Worm (Caenorhabditis elegans): ENCODE data around the gene M117.3.

M117.3 gene

ce11 chrIV:11855424-11855823 lies 33.4 kb downstream of the M117.3 start:
- no peak for TF ChIP-seq F44E2.7 (GFP tag; IDR thresholded peaks at IDR 0.05)
- peak in 1 of 2 experiments; percentile 92 for TF ChIP-seq unc-62 (GFP tag; optimal IDR thresholded peaks at IDR 0.05 in 1 of 2)
- no peak for TF ChIP-seq unc-62 (tag; optimal IDR thresholded peaks at IDR 0.05)

ce11 chrIV:11855900-11856660 lies 34.1 kb downstream of the M117.3 start, which contains the start of gene ech-2:
Gene ech-2, minus strand, starts transcription at chrIV:11856351.
- TF ChIP-seq gei-8 (GFP tag; optimal IDR thresholded peaks at IDR 0.05) = no peak
- TF ChIP-seq unc-39 (tag; optimal IDR thresholded peaks at IDR 0.05) = no peak
- TF ChIP-seq mxl-3 (GFP tag; optimal IDR thresholded peaks at IDR 0.05) = no peak
- no peak for TF ChIP-seq daf-19 (GFP tag; conservative IDR thresholded peaks at IDR 0.05)
- peak; percentile 94 for TF ChIP-seq aha-1 (tag)
- TF ChIP-seq nhr-10 (tag; optimal IDR thresholded peaks at IDR 0.05) = no peak
- no peak for TF ChIP-seq saeg-2 (GFP tag; IDR thresholded peaks at IDR 0.05)
- no peak for TF ChIP-seq duxl-1 (tag; optimal IDR thresholded peaks at IDR 0.05; ENCODE audit: poor library complexity)
- no peak for TF ChIP-seq mxl-2 (GFP tag; conservative IDR thresholded peaks at IDR 0.05)
- no peak for TF ChIP-seq nhr-237 (tag; optimal IDR thresholded peaks at IDR 0.05)
- no peak for TF ChIP-seq ces-1 (GFP tag; optimal IDR thresholded peaks at IDR 0.05)
- TF ChIP-seq nhr-111 (GFP tag; optimal IDR thresholded peaks at IDR 0.05) = no peak
- TF ChIP-seq zfp-3 (GFP tag; conservative IDR thresholded peaks at IDR 0.05) = no peak
- TF ChIP-seq ceh-82 (tag; optimal IDR thresholded peaks at IDR 0.05) = no peak
- TF ChIP-seq ceh-20 (GFP tag; IDR thresholded peaks at IDR 0.05) = no peak
- TF ChIP-seq lin-1 (GFP tag; IDR thresholded peaks at IDR 0.05) = no peak
- peak; percentile 29 for TF ChIP-seq mep-1 (tag; optimal IDR thresholded peaks at IDR 0.05)
- TF ChIP-seq nhr-77 (tag; optimal IDR thresholded peaks at IDR 0.05) = no peak
- TF ChIP-seq rbr-2 (tag; optimal IDR thresholded peaks at IDR 0.05) = peak; percentile 2
- no peak for TF ChIP-seq daf-12 (tag; optimal IDR thresholded peaks at IDR 0.05)
- no peak for TF ChIP-seq nhr-25 (tag; optimal IDR thresholded peaks at IDR 0.05; ENCODE audit: borderline replicate concordance, insufficient read depth)
- no peak for TF ChIP-seq nhr-48 (tag; optimal IDR thresholded peaks at IDR 0.05)
- no peak for TF ChIP-seq Y105C5A.15 (GFP tag; IDR thresholded peaks at IDR 0.05)
- no peak for TF ChIP-seq nhr-6 (tag; optimal IDR thresholded peaks at IDR 0.05)
- TF ChIP-seq fos-1 (tag; optimal IDR thresholded peaks at IDR 0.05) = no peak
- no peak for TF ChIP-seq madf-9 (GFP tag; conservative IDR thresholded peaks at IDR 0.05)
- no peak for TF ChIP-seq T26A8.4 (GFP tag; IDR thresholded peaks at IDR 0.05)
- TF ChIP-seq zag-1 (tag; optimal IDR thresholded peaks at IDR 0.05) = no peak
- TF ChIP-seq pha-4 (GFP tag; IDR thresholded peaks at IDR 0.05) = no peak
- no peak for TF ChIP-seq pha-4 (tag; optimal IDR thresholded peaks at IDR 0.05)
- no peak for TF ChIP-seq ceh-32 (tag; optimal IDR thresholded peaks at IDR 0.05; ENCODE audit: poor library complexity)
- TF ChIP-seq F10B5.3 (tag; optimal IDR thresholded peaks at IDR 0.05) = no peak
- TF ChIP-seq lin-29 (GFP tag; IDR thresholded peaks at IDR 0.05) = no peak
- TF ChIP-seq sdz-12 (GFP tag; optimal IDR thresholded peaks at IDR 0.05) = no peak
- TF ChIP-seq nhr-76 (tag; optimal IDR thresholded peaks at IDR 0.05) = no peak
- TF ChIP-seq lsy-2 (tag; optimal IDR thresholded peaks at IDR 0.05) = peak in 1 of 2 experiments; percentile 43
- no peak for TF ChIP-seq tra-1 (GFP tag; IDR thresholded peaks at IDR 0.05)
- TF ChIP-seq zfp-2 (tag; optimal IDR thresholded peaks at IDR 0.05) = no peak
- TF ChIP-seq vab-7 (GFP tag; IDR thresholded peaks at IDR 0.05) = no peak
- TF ChIP-seq F26F4.8 (GFP tag; conservative IDR thresholded peaks at IDR 0.05) = no peak
- TF ChIP-seq zip-2 (tag; optimal IDR thresholded peaks at IDR 0.05) = no peak
- no peak for TF ChIP-seq nhr-41 (GFP tag; IDR thresholded peaks at IDR 0.05)
- peak; percentile 58 for TF ChIP-seq lin-38 (GFP tag; IDR thresholded peaks at IDR 0.05)
- no peak for TF ChIP-seq spr-3 (GFP tag; optimal IDR thresholded peaks at IDR 0.05)
- no peak for TF ChIP-seq nhr-11 (tag; optimal IDR thresholded peaks at IDR 0.05)
- TF ChIP-seq daf-8 (GFP tag; IDR thresholded peaks at IDR 0.05) = no peak
- TF ChIP-seq Y75B8A.6 (GFP tag; IDR thresholded peaks at IDR 0.05) = no peak
